Worm (Caenorhabditis elegans): ENCODE results near the gene poml-4.

DNA sequence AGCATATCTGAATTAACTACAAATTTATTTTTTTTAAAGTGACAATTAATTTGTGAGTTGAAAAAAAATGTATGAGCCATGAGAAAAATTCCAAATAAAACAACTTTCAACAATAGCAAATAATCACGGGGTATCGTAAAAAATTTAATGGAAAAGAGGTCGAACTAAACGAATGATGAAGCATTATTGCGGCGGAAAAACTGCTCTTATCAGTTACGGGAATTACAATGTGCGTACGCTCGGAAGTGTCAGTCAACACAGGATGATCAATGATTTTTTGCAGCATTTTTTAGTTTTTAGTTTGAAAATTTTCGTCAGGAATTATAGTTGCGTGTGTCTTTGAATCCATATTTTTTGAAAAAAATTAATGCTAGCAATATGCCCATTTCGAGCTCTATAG lies 36.0 kb downstream of the poml-4 start:
- TF ChIP-seq nhr-11 (tag; optimal IDR thresholded peaks at IDR 0.05) = no peak
- TF ChIP-seq unc-62 (GFP tag; optimal IDR thresholded peaks at IDR 0.05) = no peak

Measured in whole organism, L2 larva.